Fruit fly (Drosophila melanogaster): Measurements from ENCODE around the gene CG16985.

The CG16985 gene

DNA sequence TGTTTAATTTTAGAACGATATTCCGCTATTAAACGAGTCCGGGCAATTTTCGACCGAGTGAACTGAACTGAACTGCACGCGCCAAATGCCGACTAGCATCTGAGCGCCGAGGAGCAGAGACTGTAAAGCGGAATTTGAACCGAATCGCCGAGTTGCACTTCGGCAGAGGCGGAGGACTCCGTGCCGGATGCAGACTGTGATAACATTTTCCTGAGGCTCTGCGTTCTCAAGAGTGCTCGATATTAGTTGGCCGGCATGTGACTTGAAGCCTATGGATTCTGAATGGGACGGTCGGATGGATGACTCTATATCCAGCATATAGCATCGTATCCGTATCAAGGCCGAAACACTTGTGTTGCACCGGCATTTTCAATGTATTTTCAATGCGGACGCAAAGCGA lies 30.9 kb downstream of the CG16985 start, which contains the start of gene Pxn:
TSS of gene Pxn (minus strand) at position 101 of the 400 bp plus-strand sequence.
- 0 out of 2 replicates have a peak, but pooled peaks have one; percentile 17 for TF ChIP-seq Ets98B (GFP tag; IDR thresholded peaks at IDR 0.05)
- TF ChIP-seq Snoo (tag; optimal IDR thresholded peaks at IDR 0.05), result no peak
- TF ChIP-seq CG9948 (tag; optimal IDR thresholded peaks at IDR 0.05), result no peak
- TF ChIP-seq D1 (tag; optimal IDR thresholded peaks at IDR 0.05), result no peak
- TF ChIP-seq Pif1A (GFP tag; optimal IDR thresholded peaks at IDR 0.05), result no peak
- no peak for TF ChIP-seq CG34367 (tag; optimal IDR thresholded peaks at IDR 0.05)
- TF ChIP-seq EcR (GFP tag; optimal IDR thresholded peaks at IDR 0.05), result no peak
- TF ChIP-seq CG8301 (tag; optimal IDR thresholded peaks at IDR 0.05), result no peak
- TF ChIP-seq CG32121 (GFP tag; IDR thresholded peaks at IDR 0.05), result no peak
- no peak for TF ChIP-seq CG8159 (tag; optimal IDR thresholded peaks at IDR 0.05)
- peak; percentile 64 for TF ChIP-seq CG4496 (GFP tag; IDR thresholded peaks at IDR 0.05)
- TF ChIP-seq CG14655 (GFP tag; optimal IDR thresholded peaks at IDR 0.05), result no peak
- no peak for TF ChIP-seq rn (GFP tag; IDR thresholded peaks at IDR 0.05)
- TF ChIP-seq CG10348 (GFP tag; IDR thresholded peaks at IDR 0.05), result no peak

DNA sequence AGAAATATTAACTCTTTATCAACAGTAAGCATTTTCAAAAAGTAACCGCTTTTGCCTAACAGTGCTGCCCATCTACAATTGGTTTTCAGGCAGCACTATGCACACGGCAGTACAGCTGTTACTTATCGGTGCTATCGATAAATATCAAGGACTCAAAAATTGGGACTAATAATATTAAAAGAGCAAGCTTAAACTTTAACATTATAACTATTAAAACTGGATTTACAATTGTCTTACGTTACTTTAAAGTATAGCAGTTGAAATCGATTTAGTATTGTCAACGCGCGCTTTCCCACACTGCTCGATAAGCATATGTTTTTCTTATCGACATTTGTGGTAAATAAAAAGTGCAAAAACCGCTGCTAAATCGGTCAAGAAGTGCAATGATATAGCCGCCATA lies 32.3 kb downstream of the CG16985 start, which contains the start of the genes CG42245 and MEP-1:
TSS of gene CG42245 (plus strand) at position 310 of the 400 bp plus-strand sequence.
TSS of gene MEP-1 (plus strand) at position 310 of the 400 bp plus-strand sequence.
- TF ChIP-seq CG12605 (GFP tag; IDR thresholded peaks at IDR 0.05), result no peak
- TF ChIP-seq CG17806 (tag; optimal IDR thresholded peaks at IDR 0.05), result peak; percentile 25
- peak; percentile 61 for TF ChIP-seq Pif1B (GFP tag; optimal IDR thresholded peaks at IDR 0.05)
- TF ChIP-seq CG34367 (tag; optimal IDR thresholded peaks at IDR 0.05), result no peak
- TF ChIP-seq CG9948 (tag; optimal IDR thresholded peaks at IDR 0.05), result no peak
- no peak for TF ChIP-seq fd96Ca (GFP tag; IDR thresholded peaks at IDR 0.05)
- peak; percentile 20 for TF ChIP-seq CG8159 (tag; optimal IDR thresholded peaks at IDR 0.05)
- peak; percentile 45; the same call in 2 of the 3 replicates for TF ChIP-seq CG4496 (GFP tag; IDR thresholded peaks at IDR 0.05)
- peak; percentile 14 for TF ChIP-seq CG15710 (tag; optimal IDR thresholded peaks at IDR 0.05)
- peak; percentile 67 for TF ChIP-seq Pif1A (GFP tag; optimal IDR thresholded peaks at IDR 0.05)
- peak; percentile 25 for TF ChIP-seq Snoo (tag; optimal IDR thresholded peaks at IDR 0.05)
- TF ChIP-seq D1 (tag; optimal IDR thresholded peaks at IDR 0.05), result peak; percentile 20
- no peak for TF ChIP-seq rn (GFP tag; IDR thresholded peaks at IDR 0.05)
- no peak for TF ChIP-seq CG8301 (tag; optimal IDR thresholded peaks at IDR 0.05)
- TF ChIP-seq Ets98B (GFP tag; IDR thresholded peaks at IDR 0.05), result no peak

- no peak for TF ChIP-seq CG10348 (GFP tag; IDR thresholded peaks at IDR 0.05)
Measured at dm6 chr3L:2632048-2632762, 33.1 kb downstream of the CG16985 start.

DNA sequence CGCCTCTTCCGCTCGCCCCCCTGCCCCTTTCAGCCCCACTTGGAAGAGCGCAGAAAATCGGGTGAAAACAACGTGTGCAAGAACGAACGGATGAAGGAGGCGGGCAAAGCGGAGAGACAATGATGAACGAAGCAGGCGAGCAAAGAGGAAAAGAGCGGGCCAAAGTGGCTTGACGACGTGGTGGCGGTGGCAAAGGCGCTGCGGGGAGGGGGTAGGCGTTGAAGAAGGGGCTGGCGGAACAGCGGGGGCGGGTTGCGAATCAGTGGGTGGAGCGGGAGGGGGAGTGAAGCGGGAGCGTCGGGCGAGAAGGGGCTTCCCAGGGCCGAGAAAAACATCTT lies 33.6 kb downstream of the CG16985 start:
- peak; percentile 82 for TF ChIP-seq CG13204 (GFP tag; optimal IDR thresholded peaks at IDR 0.05)
- TF ChIP-seq CG15710 (tag; optimal IDR thresholded peaks at IDR 0.05), result no peak
- TF ChIP-seq CG14655 (GFP tag; optimal IDR thresholded peaks at IDR 0.05), result no peak
- TF ChIP-seq fd96Ca (GFP tag; IDR thresholded peaks at IDR 0.05), result peak; percentile 54; the same call in 1 of the 3 replicates
- no peak for TF ChIP-seq CG8301 (tag; optimal IDR thresholded peaks at IDR 0.05)
- no peak for TF ChIP-seq Pif1A (GFP tag; optimal IDR thresholded peaks at IDR 0.05)
- no peak for TF ChIP-seq gl (tag; optimal IDR thresholded peaks at IDR 0.05)
- no peak for TF ChIP-seq CG10348 (GFP tag; IDR thresholded peaks at IDR 0.05)
- no peak for TF ChIP-seq CG8159 (tag; optimal IDR thresholded peaks at IDR 0.05)
- no peak for TF ChIP-seq CG9948 (tag; optimal IDR thresholded peaks at IDR 0.05)
- TF ChIP-seq Pif1B (GFP tag; optimal IDR thresholded peaks at IDR 0.05), result no peak
- no peak for TF ChIP-seq CG32121 (GFP tag; IDR thresholded peaks at IDR 0.05)
- TF ChIP-seq Snoo (tag; optimal IDR thresholded peaks at IDR 0.05), result no peak
- 0 out of 3 replicates have a peak, but pooled peaks have one; percentile 7 for TF ChIP-seq CG4496 (GFP tag; IDR thresholded peaks at IDR 0.05)
- TF ChIP-seq CG17806 (tag; optimal IDR thresholded peaks at IDR 0.05), result no peak
- TF ChIP-seq EcR (GFP tag; optimal IDR thresholded peaks at IDR 0.05), result no peak
- no peak for TF ChIP-seq D1 (tag; optimal IDR thresholded peaks at IDR 0.05)
- no peak for TF ChIP-seq rn (GFP tag; IDR thresholded peaks at IDR 0.05)
- no peak for TF ChIP-seq CG12605 (GFP tag; IDR thresholded peaks at IDR 0.05)
- TF ChIP-seq Ets98B (GFP tag; IDR thresholded peaks at IDR 0.05), result peak; percentile 31
- TF ChIP-seq CG34367 (tag; optimal IDR thresholded peaks at IDR 0.05), result no peak

DNA sequence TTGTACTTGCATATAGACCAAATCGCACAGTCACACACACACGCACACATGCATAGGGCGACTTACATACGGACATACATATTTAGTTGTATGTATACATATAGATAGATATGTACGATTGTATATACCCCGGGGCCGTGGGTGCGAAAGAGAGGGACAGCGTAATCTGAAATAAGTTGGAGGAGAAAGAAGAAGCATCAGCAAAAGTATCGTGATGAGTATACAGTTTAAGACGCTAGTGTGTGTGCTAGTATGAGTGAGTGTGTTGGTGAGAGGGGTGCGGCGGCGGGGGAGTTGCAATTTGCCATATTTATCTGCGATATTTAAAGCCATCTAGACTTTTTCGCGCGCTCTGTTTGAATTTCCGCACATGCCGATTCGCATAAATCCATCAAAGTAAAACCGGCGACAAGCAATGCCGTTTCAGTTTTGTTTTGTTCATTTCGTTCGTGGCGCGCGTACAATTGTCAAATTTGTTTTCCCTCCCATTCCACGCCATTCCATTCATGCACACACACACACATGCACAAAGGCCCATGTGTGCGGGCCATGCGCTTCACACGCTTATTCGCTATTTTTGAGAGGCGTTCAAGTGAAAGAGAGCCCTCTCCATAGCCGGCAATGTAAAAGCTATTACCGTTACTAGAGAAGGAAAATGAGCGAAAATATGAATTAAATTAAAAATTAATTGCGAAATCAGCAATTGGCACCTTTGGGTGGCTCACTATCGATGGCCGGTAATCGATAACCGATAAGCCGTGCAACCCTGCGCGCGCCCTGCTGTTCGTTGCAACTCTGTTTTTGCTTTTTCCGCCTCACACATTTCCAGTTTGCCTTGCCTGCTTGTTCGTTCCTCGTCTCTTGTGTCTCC lies 36.1 kb downstream of the CG16985 start:
- TF ChIP-seq Snoo (tag; optimal IDR thresholded peaks at IDR 0.05), result peak; percentile 86
- TF ChIP-seq CG8301 (tag; optimal IDR thresholded peaks at IDR 0.05), result no peak
- no peak for TF ChIP-seq D1 (tag; optimal IDR thresholded peaks at IDR 0.05)
- peak; percentile 49 for TF ChIP-seq CG15710 (tag; optimal IDR thresholded peaks at IDR 0.05)
- TF ChIP-seq rn (GFP tag; IDR thresholded peaks at IDR 0.05), result 0 out of 2 replicates have a peak, but pooled peaks have one; percentile 14
- TF ChIP-seq gl (tag; optimal IDR thresholded peaks at IDR 0.05), result peak; percentile 45
- TF ChIP-seq CG34367 (tag; optimal IDR thresholded peaks at IDR 0.05), result peak; percentile 49
- TF ChIP-seq CG13204 (GFP tag; optimal IDR thresholded peaks at IDR 0.05), result peak; percentile 62
- no peak for TF ChIP-seq CG14655 (GFP tag; optimal IDR thresholded peaks at IDR 0.05)
- peak; percentile 44 for TF ChIP-seq Pif1B (GFP tag; optimal IDR thresholded peaks at IDR 0.05)
- peak; percentile 12 for TF ChIP-seq CG17806 (tag; optimal IDR thresholded peaks at IDR 0.05)
- no peak for TF ChIP-seq EcR (GFP tag; optimal IDR thresholded peaks at IDR 0.05)
- TF ChIP-seq Pif1A (GFP tag; optimal IDR thresholded peaks at IDR 0.05), result peak; percentile 68
- TF ChIP-seq fd96Ca (GFP tag; IDR thresholded peaks at IDR 0.05), result peak; percentile 61; the same call in 2 of the 3 replicates
- TF ChIP-seq CG8159 (tag; optimal IDR thresholded peaks at IDR 0.05), result peak; percentile 60
- TF ChIP-seq CG32121 (GFP tag; IDR thresholded peaks at IDR 0.05), result peak; percentile 45
- no peak for TF ChIP-seq CG10348 (GFP tag; IDR thresholded peaks at IDR 0.05)
- peak; percentile 71 for TF ChIP-seq Ets98B (GFP tag; IDR thresholded peaks at IDR 0.05)
- TF ChIP-seq CG9948 (tag; optimal IDR thresholded peaks at IDR 0.05), result no peak
- peak; percentile 83 for TF ChIP-seq CG4496 (GFP tag; IDR thresholded peaks at IDR 0.05)
- TF ChIP-seq CG12605 (GFP tag; IDR thresholded peaks at IDR 0.05), result peak; percentile 21; the same call in 1 of the 2 replicates

Measured in whole organism, pupa.